Worm (Caenorhabditis elegans): ENCODE results near the gene bmy-1.
A peak's percentile ranks its signal among the peaks of the same experiment; 100 is the strongest.

Gene bmy-1

ce11 chrII:5399201-5399600, 40.7 kb downstream of the bmy-1 start, which contains the start of gene mog-5 (continued):
- TF ChIP-seq nhr-237 (tag; optimal IDR thresholded peaks at IDR 0.05) (no peak), Y75B8A.6 (GFP tag; IDR thresholded peaks at IDR 0.05) (no peak), mes-2 (tag; optimal IDR thresholded peaks at IDR 0.05; ENCODE audit: poor library complexity, severe bottlenecking) (peak; percentile 77)

DNA sequence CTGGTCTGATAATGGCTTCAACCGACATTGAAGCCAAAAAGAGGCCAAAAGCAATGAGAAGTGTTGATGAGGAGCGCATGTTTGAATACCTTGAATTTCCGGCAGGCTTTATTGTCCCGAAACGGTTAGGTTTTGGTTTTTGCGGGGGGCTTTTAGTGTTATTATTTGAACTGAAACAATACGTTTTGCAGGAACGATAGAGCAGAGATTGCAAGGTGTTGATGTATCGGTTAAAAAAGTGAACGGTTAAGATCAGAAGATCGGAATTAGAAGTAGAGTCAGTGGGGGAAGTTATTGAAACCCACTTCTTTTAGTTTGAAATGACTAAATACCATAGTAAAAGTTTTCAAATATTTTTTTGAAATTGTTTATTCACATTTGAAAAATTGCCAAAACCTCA, 49.1 kb downstream of the bmy-1 start, which contains the start of gene clec-141:
TSS of gene clec-141 (minus strand) at position 101 of the 400 bp plus-strand sequence.
- TF ChIP-seq rbr-2 (tag; optimal IDR thresholded peaks at IDR 0.05) (no peak), aly-2 (tag; optimal IDR thresholded peaks at IDR 0.05) (no peak), nhr-25 (tag; optimal IDR thresholded peaks at IDR 0.05; ENCODE audit: borderline replicate concordance, insufficient read depth) (no peak), dmd-6 (GFP tag; IDR thresholded peaks at IDR 0.05) (no peak), zip-2 (tag; optimal IDR thresholded peaks at IDR 0.05) (no peak), vab-7 (GFP tag; IDR thresholded peaks at IDR 0.05) (no peak), egl-43 (GFP tag; IDR thresholded peaks at IDR 0.05) (no peak), skn-1 (tag; optimal IDR thresholded peaks at IDR 0.05) (no peak), cey-2 (tag; optimal IDR thresholded peaks at IDR 0.05; ENCODE audit: borderline replicate concordance, insufficient read depth) (no peak)

DNA sequence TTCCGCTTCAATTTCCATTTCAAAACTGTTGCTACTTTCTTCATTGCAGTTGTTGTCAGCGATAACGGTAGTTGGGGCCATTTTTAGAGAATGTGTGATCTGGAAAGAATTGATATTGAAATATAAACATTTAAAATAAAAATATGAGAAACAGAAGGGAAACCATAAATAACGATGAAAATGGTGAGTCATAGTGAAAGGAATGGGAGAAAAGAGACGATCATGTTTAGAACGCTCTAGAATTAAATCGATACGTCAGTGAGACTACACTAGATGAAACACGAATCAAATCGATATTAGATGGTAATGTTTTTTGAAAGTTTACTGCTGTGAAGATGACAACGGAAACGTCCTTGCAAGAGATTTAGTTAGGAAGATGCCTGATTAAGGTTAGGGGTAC, 50.4 kb downstream of the bmy-1 start, which contains the start of the genes EEED8.12 and EEED8.4:
TSS of gene EEED8.12 (minus strand) at position 101 of the 400 bp plus-strand sequence.
TSS of gene EEED8.4 (plus strand) at position 396 of the 400 bp plus-strand sequence.
- TF ChIP-seq ctbp-1 (GFP tag; IDR thresholded peaks at IDR 0.05) (no peak), ces-1 (GFP tag; optimal IDR thresholded peaks at IDR 0.05) (no peak), madf-5 (GFP tag; IDR thresholded peaks at IDR 0.05) (no peak), vab-7 (GFP tag; IDR thresholded peaks at IDR 0.05) (no peak), nhr-41 (GFP tag; IDR thresholded peaks at IDR 0.05) (no peak), rbr-2 (tag; optimal IDR thresholded peaks at IDR 0.05) (no peak), T26A8.4 (GFP tag; IDR thresholded peaks at IDR 0.05) (no peak), mdl-1 (tag; optimal IDR thresholded peaks at IDR 0.05) (no peak), zip-2 (tag; optimal IDR thresholded peaks at IDR 0.05) (no peak), F10B5.3 (tag; optimal IDR thresholded peaks at IDR 0.05) (no peak), jun-1 (tag; optimal IDR thresholded peaks at IDR 0.05) (no peak), pha-4 (GFP tag; IDR thresholded peaks at IDR 0.05) (no peak), pha-4 (tag; optimal IDR thresholded peaks at IDR 0.05) (no peak), daf-19 (GFP tag; conservative IDR thresholded peaks at IDR 0.05) (no peak), ztf-7 (tag; optimal IDR thresholded peaks at IDR 0.05) (no peak), saeg-2 (GFP tag; IDR thresholded peaks at IDR 0.05) (no peak), lin-13 (GFP tag; optimal IDR thresholded peaks at IDR 0.05) (no peak), ceh-32 (tag; optimal IDR thresholded peaks at IDR 0.05; ENCODE audit: poor library complexity) (no peak), attf-4 (tag; optimal IDR thresholded peaks at IDR 0.05) (no peak), zfp-3 (GFP tag; conservative IDR thresholded peaks at IDR 0.05) (no peak), lin-39 (tag; optimal IDR thresholded peaks at IDR 0.05) (no peak)

Data from whole organism, L4 larva.